Fruit fly (Drosophila melanogaster): ENCODE results near the gene Jon25Biii.
A peak's percentile ranks its signal among the peaks of the same experiment; 100 is the strongest.

The Jon25Biii gene

DNA sequence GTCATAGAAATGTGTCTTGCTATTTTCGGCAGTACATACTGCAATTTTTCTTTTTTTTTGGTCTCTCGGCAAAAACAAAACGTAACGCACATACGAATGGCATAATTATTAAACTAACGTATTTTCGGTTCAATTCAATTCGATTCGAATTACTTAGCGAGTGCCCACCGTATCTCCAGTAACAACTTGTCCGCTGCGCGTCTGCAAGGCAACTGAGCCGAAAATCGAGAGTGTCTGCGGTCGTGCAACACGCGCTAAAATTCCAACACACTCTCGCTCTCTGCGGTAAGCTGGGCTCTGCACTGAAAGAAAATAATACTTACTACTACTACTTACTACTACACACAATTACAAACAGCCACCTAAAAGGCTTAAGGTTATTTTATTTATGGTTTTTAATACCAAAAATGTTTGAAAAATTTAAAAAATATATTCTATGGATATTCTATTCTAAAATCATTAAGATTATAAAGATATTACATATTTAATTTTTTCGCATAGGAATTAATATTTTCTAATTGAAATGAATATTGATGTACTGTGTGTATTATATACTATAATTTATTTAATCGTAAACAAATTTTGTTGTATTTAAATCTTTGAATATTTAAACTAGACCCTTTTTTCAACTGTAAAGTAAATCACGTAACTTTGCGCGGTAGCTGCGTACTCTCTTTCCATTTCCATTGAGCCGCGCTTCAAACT, 43.9 kb downstream of the Jon25Biii start, which contains the start of gene snsl (continued):
- TF ChIP-seq gcm (GFP tag; optimal IDR thresholded peaks at IDR 0.05), result peak; percentile 73
- no peak for TF ChIP-seq sens-2 (GFP tag; IDR thresholded peaks at IDR 0.05)
- peak; percentile 29; the same call in 1 of the 2 replicates for TF ChIP-seq Ada2b (GFP tag; IDR thresholded peaks at IDR 0.05)
- peak; percentile 42 for TF ChIP-seq CG33557 (GFP tag; optimal IDR thresholded peaks at IDR 0.05)
- no peak for TF ChIP-seq insv (GFP tag; optimal IDR thresholded peaks at IDR 0.05)
- no peak for TF ChIP-seq CTCF (GFP tag; optimal IDR thresholded peaks at IDR 0.05)
- no peak for TF ChIP-seq fu2 (GFP tag; optimal IDR thresholded peaks at IDR 0.05)
- no peak for TF ChIP-seq Antp (GFP tag; optimal IDR thresholded peaks at IDR 0.05)
- peak; percentile 41 for TF ChIP-seq CG8281 (tag; optimal IDR thresholded peaks at IDR 0.05)
- peak; percentile 56 for TF ChIP-seq lab (GFP tag; optimal IDR thresholded peaks at IDR 0.05)
- TF ChIP-seq Nf-YB (GFP tag; optimal IDR thresholded peaks at IDR 0.05), result peak; percentile 56
- TF ChIP-seq schlank (tag; optimal IDR thresholded peaks at IDR 0.05), result no peak
- TF ChIP-seq Gsc (GFP tag; IDR thresholded peaks at IDR 0.05), result no peak
- no peak for TF ChIP-seq CG10274 (GFP tag; optimal IDR thresholded peaks at IDR 0.05)
- peak; percentile 41; the same call in 1 of the 3 replicates for TF ChIP-seq ase (GFP tag; IDR thresholded peaks at IDR 0.05)
- no peak for TF ChIP-seq Nf-YA (GFP tag; IDR thresholded peaks at IDR 0.05)
- TF ChIP-seq Asciz (GFP tag; optimal IDR thresholded peaks at IDR 0.05), result peak; percentile 1
- TF ChIP-seq CG15601 (tag; optimal IDR thresholded peaks at IDR 0.05), result peak; percentile 60
- TF ChIP-seq CG15269 (tag; optimal IDR thresholded peaks at IDR 0.05), result peak; percentile 85
- TF ChIP-seq CG13296 (GFP tag; optimal IDR thresholded peaks at IDR 0.05), result peak; percentile 78
- TF ChIP-seq fd3F (GFP tag; optimal IDR thresholded peaks at IDR 0.05), result peak; percentile 62
- 0 out of 2 replicates have a peak, but pooled peaks have one; percentile 30 for TF ChIP-seq seq (GFP tag; IDR thresholded peaks at IDR 0.05)
- no peak for TF ChIP-seq sim (GFP tag; IDR thresholded peaks at IDR 0.05)
- no peak for TF ChIP-seq CG9609 (GFP tag; optimal IDR thresholded peaks at IDR 0.05)
- TF ChIP-seq CG10209 (GFP tag; optimal IDR thresholded peaks at IDR 0.05), result peak; percentile 43
- peak; percentile 27 for TF ChIP-seq CG4820 (GFP tag; optimal IDR thresholded peaks at IDR 0.05)
- TF ChIP-seq CG32532 (GFP tag; IDR thresholded peaks at IDR 0.05), result peak; percentile 37; the same call in 1 of the 2 replicates
- no peak for TF ChIP-seq Oaz (GFP tag; IDR thresholded peaks at IDR 0.05)

DNA sequence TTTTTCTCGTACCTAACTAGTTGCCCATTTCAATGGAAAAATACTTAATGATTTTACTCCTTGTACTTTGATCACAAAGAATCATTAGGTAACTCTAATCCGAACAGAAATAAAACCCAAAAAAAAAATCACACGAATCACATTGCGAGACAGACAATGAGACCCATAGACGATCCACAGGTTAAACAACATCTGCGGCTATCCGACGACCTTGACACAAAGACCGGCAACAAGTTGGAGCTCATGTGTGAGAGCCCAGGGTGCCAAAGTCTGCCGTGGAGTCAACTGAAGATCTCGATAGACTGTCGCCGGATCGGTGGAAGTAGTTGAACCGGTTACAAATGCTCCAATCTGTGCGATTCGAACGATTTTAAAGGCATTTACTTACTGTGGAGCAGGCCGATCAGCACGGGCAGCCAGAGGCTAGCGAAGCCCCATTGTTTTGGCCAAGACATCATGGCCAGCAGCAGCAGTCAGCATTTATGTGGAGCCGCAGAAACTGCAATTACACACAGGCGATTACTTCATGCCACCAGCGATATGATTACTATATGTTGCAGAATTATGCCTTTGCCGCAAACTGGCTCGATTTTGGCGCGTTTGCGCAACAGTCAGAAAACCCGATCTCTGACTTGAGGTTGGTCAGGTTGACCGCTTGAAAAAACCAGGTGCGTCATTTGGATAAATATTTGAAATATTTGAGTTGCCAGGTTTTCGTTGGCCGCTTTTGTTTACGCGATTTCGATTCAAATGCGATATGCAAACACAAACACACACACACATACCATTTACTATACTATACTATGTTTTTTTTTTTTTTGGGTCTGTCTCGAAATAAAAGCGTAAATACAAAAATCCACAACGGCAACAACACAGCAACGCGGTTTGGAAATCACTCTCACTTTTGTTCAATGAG, 44.9 kb downstream of the Jon25Biii start:
- peak; percentile 98 for TF ChIP-seq sd (tag; optimal IDR thresholded peaks at IDR 0.05)
- TF ChIP-seq dan (GFP tag; IDR thresholded peaks at IDR 0.05), result no peak
- TF ChIP-seq slp2 (GFP tag; optimal IDR thresholded peaks at IDR 0.05), result no peak
- TF ChIP-seq Blimp-1 (GFP tag; optimal IDR thresholded peaks at IDR 0.05), result peak; percentile 34
- TF ChIP-seq Hr3 (GFP tag; optimal IDR thresholded peaks at IDR 0.05), result no peak
- no peak for TF ChIP-seq pum (GFP tag; optimal IDR thresholded peaks at IDR 0.05)
- no peak for TF ChIP-seq Trl (optimal IDR thresholded peaks at IDR 0.05)
- no peak for TF ChIP-seq Trl (GFP tag; optimal IDR thresholded peaks at IDR 0.05)
- no peak for TF ChIP-seq CG7839 (tag; optimal IDR thresholded peaks at IDR 0.05)
- peak; percentile 72; the same call in 2 of the 4 replicates for TF ChIP-seq chinmo (GFP tag; IDR thresholded peaks at IDR 0.05; ENCODE audit: partially characterized antibody)
- no peak for TF ChIP-seq Eip74EF (GFP tag; optimal IDR thresholded peaks at IDR 0.05)
- TF ChIP-seq Opbp (GFP tag; IDR thresholded peaks at IDR 0.05; ENCODE audit: partially characterized antibody), result no peak
- TF ChIP-seq luna (GFP tag; optimal IDR thresholded peaks at IDR 0.05), result no peak
- TF ChIP-seq CG6175 (GFP tag; IDR thresholded peaks at IDR 0.05), result 0 out of 3 replicates have a peak, but pooled peaks have one; percentile 24
- TF ChIP-seq Adf1 (GFP tag; IDR thresholded peaks at IDR 0.05), result no peak
- TF ChIP-seq crc (GFP tag; optimal IDR thresholded peaks at IDR 0.05), result no peak
- no peak for TF ChIP-seq Antp (GFP tag; optimal IDR thresholded peaks at IDR 0.05)
- no peak for TF ChIP-seq CG15269 (tag; optimal IDR thresholded peaks at IDR 0.05)
- TF ChIP-seq Sox102F (GFP tag; optimal IDR thresholded peaks at IDR 0.05), result no peak
- peak; percentile 62 for TF ChIP-seq ftz-f1 (GFP tag; optimal IDR thresholded peaks at IDR 0.05)
- 0 out of 2 replicates have a peak, but pooled peaks have one; percentile 42 for TF ChIP-seq CG42726 (GFP tag; IDR thresholded peaks at IDR 0.05; ENCODE audit: partially characterized antibody)
- TF ChIP-seq CG6813 (GFP tag; optimal IDR thresholded peaks at IDR 0.05), result no peak
